Fruit fly (Drosophila melanogaster): ENCODE results near the gene Bka.

The Bka gene

DNA sequence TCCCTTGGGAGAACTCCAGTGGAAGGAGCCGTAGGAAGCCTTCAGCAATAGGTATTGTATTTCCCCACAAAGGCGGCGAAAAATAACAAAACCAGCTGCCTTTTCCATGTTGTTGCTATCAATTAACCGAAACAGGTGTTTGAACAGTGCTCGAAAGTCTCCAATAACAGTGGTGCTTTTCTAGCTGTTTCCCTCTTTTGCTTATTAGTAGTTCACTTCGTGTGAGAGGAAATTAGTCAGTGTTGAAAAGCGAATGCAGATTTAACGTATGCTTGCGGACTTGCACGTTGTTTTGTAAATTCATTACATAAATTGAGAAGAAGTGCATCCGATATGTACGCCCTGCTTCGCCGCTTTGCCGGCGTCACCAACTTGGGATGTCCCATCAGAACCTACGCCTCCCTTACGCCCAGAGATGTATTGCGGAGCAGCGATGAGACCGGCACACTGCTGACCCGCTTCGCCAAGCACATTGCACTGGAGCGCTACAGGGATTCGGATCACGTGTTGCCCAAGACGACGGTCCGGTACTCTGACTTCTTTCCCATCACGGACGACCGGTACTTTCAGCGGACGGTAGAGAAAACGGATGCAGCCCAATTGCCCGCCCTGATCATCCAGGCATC lies 43.7 kb downstream of the Bka start, which contains the start of the genes Datp and CG4619 (continued):
- TF ChIP-seq CG8924 (tag; optimal IDR thresholded peaks at IDR 0.05) (no peak), CG2120 (GFP tag; optimal IDR thresholded peaks at IDR 0.05) (peak; percentile 75), Dek (tag; optimal IDR thresholded peaks at IDR 0.05) (no peak), CG13296 (GFP tag; optimal IDR thresholded peaks at IDR 0.05) (no peak), CG1529 (GFP tag; optimal IDR thresholded peaks at IDR 0.05) (no peak), Lhr (GFP tag; optimal IDR thresholded peaks at IDR 0.05) (no peak), chn (GFP tag; optimal IDR thresholded peaks at IDR 0.05) (no peak), ato (GFP tag; IDR thresholded peaks at IDR 0.05; ENCODE audit: partially characterized antibody) (no peak), CG15269 (tag; optimal IDR thresholded peaks at IDR 0.05) (no peak), chif (GFP tag; optimal IDR thresholded peaks at IDR 0.05) (peak in 1 of 2 experiments; percentile 16), Trl (optimal IDR thresholded peaks at IDR 0.05) (peak in 1 of 2 experiments; percentile 15), Trl (GFP tag; optimal IDR thresholded peaks at IDR 0.05) (peak; percentile 64), kah (GFP tag; optimal IDR thresholded peaks at IDR 0.05) (peak; percentile 97), tll (GFP tag; optimal IDR thresholded peaks at IDR 0.05) (no peak), CG10209 (GFP tag; optimal IDR thresholded peaks at IDR 0.05) (peak; percentile 50), CG11398 (GFP tag; optimal IDR thresholded peaks at IDR 0.05) (no peak), CG16813 (GFP tag; IDR thresholded peaks at IDR 0.05; ENCODE audit: partially characterized antibody) (no peak), CG6654 (GFP tag; optimal IDR thresholded peaks at IDR 0.05) (no peak), HLH3B (GFP tag; IDR thresholded peaks at IDR 0.05) (0 out of 2 replicates have a peak, but pooled peaks have one; percentile 25), NfI (GFP tag; optimal IDR thresholded peaks at IDR 0.05) (peak; percentile 61), mirr (GFP tag; optimal IDR thresholded peaks at IDR 0.05) (peak; percentile 53), Sin3A (optimal IDR thresholded peaks at IDR 0.05) (peak; percentile 31), ERR (GFP tag; optimal IDR thresholded peaks at IDR 0.05) (no peak), CG6854 (GFP tag; optimal IDR thresholded peaks at IDR 0.05) (no peak), Scr (GFP tag; IDR thresholded peaks at IDR 0.05; ENCODE audit: partially characterized antibody) (no peak), Bgb (GFP tag; IDR thresholded peaks at IDR 0.05; ENCODE audit: partially characterized antibody) (peak; percentile 8; the same call in 1 of the 2 replicates), pfk (GFP tag; optimal IDR thresholded peaks at IDR 0.05) (peak; percentile 9), Gug (GFP tag; IDR thresholded peaks at IDR 0.05) (no peak; the same call in 3 of the 4 replicates), aop (GFP tag; IDR thresholded peaks at IDR 0.05) (no peak), al (GFP tag; IDR thresholded peaks at IDR 0.05) (no peak; the same call in 1 of the 2 replicates), danr (GFP tag; IDR thresholded peaks at IDR 0.05) (no peak), CG1602 (GFP tag; optimal IDR thresholded peaks at IDR 0.05) (no peak), Dll (GFP tag; IDR thresholded peaks at IDR 0.05; ENCODE audit: partially characterized antibody) (no peak), CG12299 (tag; optimal IDR thresholded peaks at IDR 0.05) (no peak), insv (GFP tag; optimal IDR thresholded peaks at IDR 0.05) (no peak), CG15011 (GFP tag; optimal IDR thresholded peaks at IDR 0.05) (no peak), Max (GFP tag; optimal IDR thresholded peaks at IDR 0.05) (peak; percentile 46), hbn (GFP tag; IDR thresholded peaks at IDR 0.05; ENCODE audit: partially characterized antibody) (no peak), abd-A (tag; optimal IDR thresholded peaks at IDR 0.05) (no peak), crp (GFP tag; optimal IDR thresholded peaks at IDR 0.05) (peak in 1 of 2 experiments; percentile 87), CG6813 (GFP tag; optimal IDR thresholded peaks at IDR 0.05) (peak; percentile 16), Med (GFP tag) (peak; percentile 96), CG17612 (GFP tag; IDR thresholded peaks at IDR 0.05) (no peak), Chrac-16 (GFP tag; optimal IDR thresholded peaks at IDR 0.05) (peak; percentile 1), run (tag; optimal IDR thresholded peaks at IDR 0.05) (no peak), sima (GFP tag; optimal IDR thresholded peaks at IDR 0.05) (no peak)
